Fruit fly (Drosophila melanogaster) whole organism, pupa: ENCODE results near the gene Cen.

Experiments used
- CG14655 ChIP-seq: fragments of 200-800 bp; sonication (Bioruptor generic); optimal IDR thresholded peaks from 3 replicates; lab custom pipeline; 2017; ENCODE audit warnings: mild to moderate bottlenecking, missing biosample characterization, missing genetic modification reagents, missing genetic modification characterization
- CG17806 ChIP-seq: fragments of 200-800 bp; sonication (Bioruptor generic); optimal IDR thresholded peaks from 2 replicates; lab custom pipeline; 2018; ENCODE audit warnings: missing biosample characterization, mild to moderate bottlenecking, missing genetic modification characterization, moderate library complexity
- CG32121 ChIP-seq: fragments of 200-800 bp; sonication (Bioruptor generic); IDR thresholded peaks from 2 replicates; pipeline ENCODE4 v1.3.6; 2022; ENCODE audit warnings: missing biosample characterization, missing genetic modification characterization
- CG34367 ChIP-seq: fragments of 200-800 bp; sonication (Bioruptor generic); optimal IDR thresholded peaks from 2 replicates; lab custom pipeline; 2018; ENCODE audit warnings: missing biosample characterization, mild to moderate bottlenecking, missing genetic modification characterization
- CG4496 ChIP-seq: fragments of 200-800 bp; sonication (Bioruptor generic); IDR thresholded peaks from 3 replicates; pipeline ENCODE4 v1.3.6; 2022; ENCODE audit warnings: missing biosample characterization, missing genetic modification characterization
- EcR ChIP-seq: fragments of 200-800 bp; sonication (Bioruptor generic); optimal IDR thresholded peaks from 3 replicates; lab custom pipeline; 2019; ENCODE audit warnings: missing biosample characterization, missing genetic modification characterization, mild to moderate bottlenecking, moderate library complexity, missing genetic modification reagents
- Pif1B ChIP-seq: fragments of 200-800 bp; sonication (Bioruptor generic); optimal IDR thresholded peaks from 3 replicates; lab custom pipeline; 2016; ENCODE audit warnings: missing biosample characterization, missing genetic modification characterization
- Snoo ChIP-seq: fragments of 200-800 bp; sonication (Bioruptor generic); optimal IDR thresholded peaks from 3 replicates; lab custom pipeline; 2017; ENCODE audit warnings: missing biosample characterization, mild to moderate bottlenecking, missing genetic modification characterization, inconsistent platforms
- rn ChIP-seq: fragments of 200-800 bp; sonication (Bioruptor generic); IDR thresholded peaks from 2 replicates; pipeline ENCODE4 v1.3.6; 2022; ENCODE audit warnings: missing biosample characterization, missing genetic modification characterization

- TF ChIP-seq CG34367 (no peak), Pif1B (GFP tag; lab: Kevin White, UChicago) (no peak), CG32121 (no peak), CG14655 (GFP tag; lab: Kevin White, UChicago) (no peak), CG17806 (tag; lab: Kevin White, UChicago) (no peak), rn (no peak), CG4496 (GFP tag; lab: Robert Waterston, UW) (no peak), EcR (GFP tag; lab: Kevin White, UChicago) (no peak), Snoo (tag; lab: Kevin White, UChicago) (no peak)
Observed at dm6 chr2L:20726451-20726850, 44.8 kb upstream of the Cen start, which contains the start of gene CG9316.
